Worm (Caenorhabditis elegans) whole organism, L2 larva: ENCODE results near the gene Y53G8B.1.

Experiments used
- egl-27 ChIP-seq: sonication (generic microtip); optimal IDR thresholded peaks from 3 replicates; lab custom pipeline; 2017; ENCODE audit warnings: missing biosample characterization, missing genetic modification reagents, missing genetic modification characterization
- fos-1 ChIP-seq: fragments of 150-350 bp; optimal IDR thresholded peaks from 2 replicates; lab custom pipeline; 2014; ENCODE audit warnings: missing biosample characterization, missing genetic modification characterization
- lin-13 ChIP-seq: fragments of 150-350 bp; optimal IDR thresholded peaks from 2 replicates; lab custom pipeline; 2014; ENCODE audit warnings: missing biosample characterization, missing genetic modification reagents, missing genetic modification characterization
- mbf-1 ChIP-seq: sonication (generic microtip); optimal IDR thresholded peaks from 2 replicates; lab custom pipeline; 2017; ENCODE audit warnings: missing biosample characterization, missing genetic modification characterization
- nhr-10 ChIP-seq: sonication (generic microtip); optimal IDR thresholded peaks from 2 replicates; lab custom pipeline; 2017; ENCODE audit warnings: missing biosample characterization, missing genetic modification characterization
- nhr-11 ChIP-seq: fragments of 150-350 bp; optimal IDR thresholded peaks from 2 replicates; lab custom pipeline; 2014; ENCODE audit warnings: missing biosample characterization, missing genetic modification characterization
- skn-1 ChIP-seq: sonication (generic microtip); optimal IDR thresholded peaks from 2 replicates; lab custom pipeline; 2017; ENCODE audit warnings: missing biosample characterization, missing genetic modification characterization
- snpc-4 ChIP-seq: fragments of 150-350 bp; optimal IDR thresholded peaks from 2 replicates; lab custom pipeline; 2014; ENCODE audit warnings: missing biosample characterization, missing genetic modification characterization

DNA sequence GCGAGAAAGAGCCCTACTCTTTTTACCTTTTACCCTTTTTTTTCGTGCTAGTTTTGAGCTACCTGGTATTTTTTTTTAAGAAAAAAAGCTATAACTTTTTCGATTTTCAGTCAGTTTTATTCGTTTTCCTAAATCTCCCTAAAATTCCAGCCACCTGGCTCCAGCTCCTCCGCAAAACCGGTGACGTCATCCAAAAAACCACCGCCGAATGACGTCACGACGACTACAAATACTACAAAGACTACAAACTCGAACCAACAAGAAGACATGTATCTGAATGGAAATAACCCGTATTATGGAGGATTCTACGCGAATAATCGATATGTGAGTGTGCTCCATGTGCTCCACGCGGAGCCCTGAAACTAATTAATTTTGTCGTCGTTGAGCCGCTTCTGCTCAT lies 34.4 kb upstream of the Y53G8B.1 start:
- no peak for TF ChIP-seq fos-1 (tag; lab: Kevin White, UChicago)
- no peak for TF ChIP-seq egl-27 (tag; lab: Kevin White, UChicago)
- no peak for TF ChIP-seq nhr-11 (tag; lab: Kevin White, UChicago)
- no peak for TF ChIP-seq lin-13
- no peak for TF ChIP-seq snpc-4 (tag; lab: Kevin White, UChicago)
- no peak for TF ChIP-seq skn-1 (tag; lab: Kevin White, UChicago)
- TF ChIP-seq nhr-10 (tag; lab: Kevin White, UChicago), result no peak
- no peak for TF ChIP-seq mbf-1 (tag; lab: Kevin White, UChicago)
